Fruit fly (Drosophila melanogaster): ENCODE measurements around the gene ppk8.

dm6 chrX:3574306-3574705 is 16.7 kb downstream of the ppk8 start, which contains the start of gene AstA-R1:
- TF ChIP-seq rn (GFP tag; IDR thresholded peaks at IDR 0.05) (no peak), EcR (GFP tag; optimal IDR thresholded peaks at IDR 0.05) (no peak), CG32121 (GFP tag; IDR thresholded peaks at IDR 0.05) (no peak), CG13204 (GFP tag; optimal IDR thresholded peaks at IDR 0.05) (no peak), Pif1A (GFP tag; optimal IDR thresholded peaks at IDR 0.05) (no peak), CG12605 (GFP tag; IDR thresholded peaks at IDR 0.05) (no peak)

Data from whole organism, pupa.